Worm (Caenorhabditis elegans) whole organism, L2 larva: ENCODE data around the gene C18D11.1.

Experiments
- blmp-1 ChIP-seq: sonication (generic microtip); optimal IDR thresholded peaks from 2 replicates; lab custom pipeline; 2017; ENCODE audit warnings: missing genetic modification characterization, mild to moderate bottlenecking, missing compliant biosample characterization, antibody characterized with exemption, moderate library complexity; ENCODE audit not compliant: insufficient read depth
- ceh-16 ChIP-seq: fragments of 150-350 bp; optimal IDR thresholded peaks from 2 replicates; lab custom pipeline; 2014; ENCODE audit warnings: missing biosample characterization, missing genetic modification characterization
- ceh-82 ChIP-seq: fragments of 150-350 bp; optimal IDR thresholded peaks from 2 replicates; lab custom pipeline; 2014; ENCODE audit warnings: missing biosample characterization, missing genetic modification characterization
- fos-1 ChIP-seq: fragments of 150-350 bp; optimal IDR thresholded peaks from 2 replicates; lab custom pipeline; 2014; ENCODE audit warnings: missing biosample characterization, missing genetic modification characterization
- gmeb-1 ChIP-seq: fragments of 150-350 bp; optimal IDR thresholded peaks from 2 replicates; lab custom pipeline; 2014; ENCODE audit warnings: missing biosample characterization, missing genetic modification characterization
- lin-11 ChIP-seq: fragments of 150-350 bp; sonication (generic microtip); optimal IDR thresholded peaks from 2 replicates; lab custom pipeline; 2014; ENCODE audit warnings: missing biosample characterization, missing genetic modification characterization, inconsistent platforms, mixed read lengths
- lin-13 ChIP-seq: fragments of 150-350 bp; optimal IDR thresholded peaks from 2 replicates; lab custom pipeline; 2014; ENCODE audit warnings: missing biosample characterization, missing genetic modification reagents, missing genetic modification characterization
- mdl-1 ChIP-seq, 2 experiments: fragments of 150-350 bp in 1 of 2; sonication (generic microtip) in 1 of 2; optimal IDR thresholded peaks; 2 replicates each; lab custom pipeline; 2017; ENCODE audit warnings: missing biosample characterization in 2 of 2, missing genetic modification characterization in 2 of 2
- nhr-23 ChIP-seq: fragments of 150-350 bp; optimal IDR thresholded peaks from 2 replicates; lab custom pipeline; 2014; ENCODE audit warnings: missing biosample characterization, missing genetic modification reagents, missing genetic modification characterization
- nhr-237 ChIP-seq: fragments of 150-350 bp; optimal IDR thresholded peaks from 2 replicates; lab custom pipeline; 2014; ENCODE audit warnings: missing biosample characterization, missing genetic modification characterization
- unc-62 ChIP-seq: fragments of 150-350 bp; optimal IDR thresholded peaks from 2 replicates; lab custom pipeline; 2014; ENCODE audit warnings: missing biosample characterization, missing genetic modification reagents, missing genetic modification characterization
- ztf-1 ChIP-seq: fragments of 200-800 bp; sonication (Bioruptor generic); conservative IDR thresholded peaks from 2 replicates; pipeline ENCODE4 v1.3.6; 2022; ENCODE audit warnings: missing genetic modification characterization, missing compliant biosample characterization
- ztf-4 ChIP-seq: fragments of 150-350 bp; optimal IDR thresholded peaks from 2 replicates; lab custom pipeline; 2014; ENCODE audit warnings: missing biosample characterization, missing genetic modification characterization

ce11 chrIII:11780183-11780664, 36.1 kb upstream of the C18D11.1 start, which contains the start of gene C24H11.5:
- TF ChIP-seq ceh-82 (tag; lab: Kevin White, UChicago) (no peak), nhr-237 (no peak), ceh-16 (tag; lab: Kevin White, UChicago) (no peak), nhr-23 (tag; lab: Kevin White, UChicago) (no peak), unc-62 (GFP tag; lab: Kevin White, UChicago) (no peak), ztf-1 (GFP tag; lab: Robert Waterston, UW) (no peak), blmp-1 (tag; lab: Kevin White, UChicago) (no peak), fos-1 (tag; lab: Kevin White, UChicago) (no peak), lin-11 (tag; lab: Kevin White, UChicago) (no peak), gmeb-1 (no peak), ztf-4 (no peak), lin-13 (GFP tag; lab: Kevin White, UChicago) (no peak), mdl-1 (tag; optimal IDR thresholded peaks at IDR 0.05; lab: Kevin White, UChicago) (no peak)
